Worm (Caenorhabditis elegans): ENCODE results near the gene skih-2.

The skih-2 gene

ce11 chrIV:11176967-11177366 is 34.8 kb upstream of the skih-2 start, which contains the start of gene rap-3:
rap-3 (plus strand) TSS chrIV:11177267.
- TF ChIP-seq nhr-76 (tag; optimal IDR thresholded peaks at IDR 0.05) (no peak), dpl-1 (GFP tag; optimal IDR thresholded peaks at IDR 0.05) (no peak), aha-1 (tag; optimal IDR thresholded peaks at IDR 0.05) (no peak), xbp-1 (tag; optimal IDR thresholded peaks at IDR 0.05) (no peak), fkh-10 (GFP tag; optimal IDR thresholded peaks at IDR 0.05) (no peak), nhr-47 (tag; optimal IDR thresholded peaks at IDR 0.05) (no peak), tlp-1 (tag; optimal IDR thresholded peaks at IDR 0.05) (no peak), ztf-11 (tag; optimal IDR thresholded peaks at IDR 0.05) (no peak), lin-13 (GFP tag; optimal IDR thresholded peaks at IDR 0.05) (no peak), nhr-237 (tag; optimal IDR thresholded peaks at IDR 0.05) (no peak), fos-1 (tag; optimal IDR thresholded peaks at IDR 0.05) (no peak), pqm-1 (tag; optimal IDR thresholded peaks at IDR 0.05) (no peak), unc-62 (GFP tag; optimal IDR thresholded peaks at IDR 0.05) (no peak), lin-35 (GFP tag; optimal IDR thresholded peaks at IDR 0.05) (no peak), sup-37 (GFP tag; optimal IDR thresholded peaks at IDR 0.05) (no peak), mef-2 (tag; optimal IDR thresholded peaks at IDR 0.05) (no peak), snpc-4 (tag; optimal IDR thresholded peaks at IDR 0.05) (no peak), nhr-12 (tag; optimal IDR thresholded peaks at IDR 0.05) (no peak), irx-1 (tag; optimal IDR thresholded peaks at IDR 0.05) (no peak)

ce11 chrIV:11174772-11175171 is 32.6 kb upstream of the skih-2 start:
- peak; percentile 24 for TF ChIP-seq blmp-1 (tag; optimal IDR thresholded peaks at IDR 0.05)
- TF ChIP-seq unc-86 (tag; optimal IDR thresholded peaks at IDR 0.05), result no peak

ce11 chrIV:11169652-11170051 is 27.5 kb upstream of the skih-2 start, which contains the start of gene nhr-67:
nhr-67 (plus strand) TSS chrIV:11169748.
- TF ChIP-seq mef-2 (tag; optimal IDR thresholded peaks at IDR 0.05) (no peak), grh-1 (GFP tag; IDR thresholded peaks at IDR 0.05) (no peak), alr-1 (tag; optimal IDR thresholded peaks at IDR 0.05; ENCODE audit: borderline replicate concordance) (no peak), pag-3 (tag; optimal IDR thresholded peaks at IDR 0.05; ENCODE audit: borderline replicate concordance, insufficient read depth) (no peak), rnt-1 (tag; optimal IDR thresholded peaks at IDR 0.05) (no peak), aha-1 (tag; optimal IDR thresholded peaks at IDR 0.05) (no peak), C34B4.2 (tag; optimal IDR thresholded peaks at IDR 0.05) (no peak), hlh-17 (GFP tag; optimal IDR thresholded peaks at IDR 0.05; ENCODE audit: borderline replicate concordance) (no peak), xbp-1 (tag; optimal IDR thresholded peaks at IDR 0.05) (no peak), nhr-77 (tag; optimal IDR thresholded peaks at IDR 0.05) (no peak), egl-13 (tag; optimal IDR thresholded peaks at IDR 0.05) (no peak), elt-2 (tag; optimal IDR thresholded peaks at IDR 0.05) (no peak), dsc-1 (tag; optimal IDR thresholded peaks at IDR 0.05) (no peak), jun-1 (tag; optimal IDR thresholded peaks at IDR 0.05) (no peak), nhr-84 (tag; optimal IDR thresholded peaks at IDR 0.05) (no peak), ces-1 (GFP tag; optimal IDR thresholded peaks at IDR 0.05) (no peak), nhr-237 (tag; optimal IDR thresholded peaks at IDR 0.05) (no peak), zip-4 (GFP tag; optimal IDR thresholded peaks at IDR 0.05) (no peak)

DNA sequence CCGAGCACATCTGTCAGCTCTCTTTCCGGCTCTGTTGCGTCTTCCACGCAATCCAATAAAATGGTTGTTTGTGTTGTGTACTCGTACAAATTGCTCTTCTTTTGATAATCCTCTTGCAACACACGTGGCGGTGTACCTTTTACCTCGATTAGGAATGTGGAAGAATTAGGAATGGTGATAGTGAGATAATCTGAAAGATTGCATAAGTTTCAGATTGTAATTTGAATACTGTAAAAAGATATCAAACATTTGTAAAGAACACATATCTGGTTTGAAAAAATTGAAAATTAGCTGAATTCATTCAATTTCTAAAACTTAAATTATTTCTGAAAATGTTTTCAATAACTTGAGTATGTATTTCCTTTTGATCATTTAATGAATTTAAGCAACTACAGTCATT is 22.7 kb upstream of the skih-2 start, which contains the start of gene C08F8.6:
TSS of gene C08F8.6 (minus strand) at position 101 of the 400 bp plus-strand sequence.
- no peak for TF ChIP-seq unc-30 (tag; optimal IDR thresholded peaks at IDR 0.05)
- no peak for TF ChIP-seq fos-1 (tag; optimal IDR thresholded peaks at IDR 0.05)
- no peak for TF ChIP-seq elt-2 (tag; optimal IDR thresholded peaks at IDR 0.05)
- no peak for TF ChIP-seq swsn-7 (tag; optimal IDR thresholded peaks at IDR 0.05)
- TF ChIP-seq nhr-20 (tag; optimal IDR thresholded peaks at IDR 0.05), result no peak
- no peak for TF ChIP-seq mab-9 (GFP tag; IDR thresholded peaks at IDR 0.05)
- no peak for TF ChIP-seq nhr-47 (tag; optimal IDR thresholded peaks at IDR 0.05)
- no peak for TF ChIP-seq ceh-82 (tag; optimal IDR thresholded peaks at IDR 0.05)
- no peak for TF ChIP-seq tbx-2 (tag; optimal IDR thresholded peaks at IDR 0.05)
- TF ChIP-seq unc-86 (tag; optimal IDR thresholded peaks at IDR 0.05), result no peak
- TF ChIP-seq hlh-17 (GFP tag; optimal IDR thresholded peaks at IDR 0.05; ENCODE audit: borderline replicate concordance), result no peak
- no peak for TF ChIP-seq ets-5 (GFP tag; IDR thresholded peaks at IDR 0.05)
- no peak for TF ChIP-seq mef-2 (tag; optimal IDR thresholded peaks at IDR 0.05)
- no peak for TF ChIP-seq unc-62 (GFP tag; optimal IDR thresholded peaks at IDR 0.05)
- TF ChIP-seq lsy-2 (tag; optimal IDR thresholded peaks at IDR 0.05), result no peak

All from whole organism, L1 larva.